Worm (Caenorhabditis elegans): ENCODE measurements around the gene H23L24.1.

Gene H23L24.1

DNA sequence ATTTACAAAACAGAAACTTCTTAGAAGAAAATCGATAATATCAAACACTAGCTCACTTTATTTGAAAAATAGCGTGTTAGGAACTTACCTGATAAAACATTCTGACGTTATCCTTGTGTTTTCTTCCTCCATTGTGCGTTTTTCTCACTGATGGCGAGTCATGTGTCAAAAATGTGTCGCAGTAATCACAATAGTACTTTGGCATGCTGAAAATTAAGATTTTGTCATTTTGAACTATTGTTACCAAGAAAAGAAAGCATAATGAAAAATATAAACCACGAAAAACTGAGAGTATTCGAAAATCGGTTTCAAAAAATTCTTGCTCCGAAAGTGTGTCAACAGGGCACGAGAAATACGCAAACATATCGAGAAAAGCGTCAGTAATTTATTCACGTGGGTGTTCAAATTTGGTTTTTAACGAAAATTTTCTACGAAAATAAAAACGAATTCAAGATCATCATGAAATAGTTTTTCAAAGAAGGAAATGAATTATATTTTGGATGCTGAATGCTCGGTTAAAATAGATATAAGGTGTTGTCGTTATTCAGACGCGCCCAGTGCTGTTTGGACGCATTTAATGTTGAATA is 30.6 kb upstream of the H23L24.1 start, which contains the start of gene snrp-3 (continued):
- TF ChIP-seq arid-1 (GFP tag; conservative IDR thresholded peaks at IDR 0.05), result 0 out of 2 replicates have a peak, but pooled peaks have one; percentile 20
- TF ChIP-seq zfp-3 (GFP tag; conservative IDR thresholded peaks at IDR 0.05), result 0 out of 2 replicates have a peak, but pooled peaks have one; percentile 60
- TF ChIP-seq tra-1 (GFP tag; IDR thresholded peaks at IDR 0.05), result no peak
- no peak; the same call in 1 of the 2 replicates for TF ChIP-seq lin-29 (GFP tag; IDR thresholded peaks at IDR 0.05)
- no peak for TF ChIP-seq unc-39 (tag; optimal IDR thresholded peaks at IDR 0.05)
- no peak for TF ChIP-seq ztf-11 (tag; optimal IDR thresholded peaks at IDR 0.05)
- TF ChIP-seq mep-1 (tag; optimal IDR thresholded peaks at IDR 0.05), result peak; percentile 87
- peak; percentile 67 for TF ChIP-seq lin-13 (GFP tag; optimal IDR thresholded peaks at IDR 0.05)
- TF ChIP-seq rbr-2 (tag; optimal IDR thresholded peaks at IDR 0.05), result peak; percentile 64
- peak; percentile 3 for TF ChIP-seq jun-1 (tag; optimal IDR thresholded peaks at IDR 0.05)
- no peak for TF ChIP-seq ceh-20 (GFP tag; IDR thresholded peaks at IDR 0.05)
- TF ChIP-seq spr-3 (GFP tag; optimal IDR thresholded peaks at IDR 0.05), result no peak
- no peak for TF ChIP-seq dmd-9 (GFP tag; IDR thresholded peaks at IDR 0.05)
- TF ChIP-seq skn-1 (tag; optimal IDR thresholded peaks at IDR 0.05), result no peak
- peak; percentile 54 for TF ChIP-seq nhr-48 (tag; optimal IDR thresholded peaks at IDR 0.05)
- TF ChIP-seq pqm-1 (tag; optimal IDR thresholded peaks at IDR 0.05), result peak; percentile 6
- TF ChIP-seq dve-1 (tag; optimal IDR thresholded peaks at IDR 0.05; ENCODE audit: insufficient read depth), result peak; percentile 81
- 0 out of 2 replicates have a peak, but pooled peaks have one; percentile 10 for TF ChIP-seq pha-4 (GFP tag; IDR thresholded peaks at IDR 0.05)
- TF ChIP-seq pha-4 (tag; optimal IDR thresholded peaks at IDR 0.05), result peak; percentile 57
- TF ChIP-seq hmg-1.1 (GFP tag; IDR thresholded peaks at IDR 0.05), result no peak; the same call in 1 of the 2 replicates
- peak in 1 of 2 experiments; percentile 92 for TF ChIP-seq mdl-1 (tag; optimal IDR thresholded peaks at IDR 0.05)
- TF ChIP-seq F10B5.3 (tag; optimal IDR thresholded peaks at IDR 0.05), result peak; percentile 72
- peak; percentile 96 for TF ChIP-seq dpl-1 (GFP tag; optimal IDR thresholded peaks at IDR 0.05)
- TF ChIP-seq nhr-6 (tag; optimal IDR thresholded peaks at IDR 0.05), result peak; percentile 83
- peak; percentile 83 for TF ChIP-seq T20F7.1 (GFP tag; optimal IDR thresholded peaks at IDR 0.05)
- TF ChIP-seq tag-97 (GFP tag; IDR thresholded peaks at IDR 0.05), result no peak
- TF ChIP-seq unc-62 (GFP tag; optimal IDR thresholded peaks at IDR 0.05 in 1 of 2), result peak in 1 of 2 experiments; percentile 93
- TF ChIP-seq unc-62 (tag; optimal IDR thresholded peaks at IDR 0.05), result no peak
- no peak for TF ChIP-seq dmd-8 (GFP tag; IDR thresholded peaks at IDR 0.05)
- no peak for TF ChIP-seq nhr-41 (GFP tag; IDR thresholded peaks at IDR 0.05)
- peak; percentile 45 for TF ChIP-seq nhr-77 (tag; optimal IDR thresholded peaks at IDR 0.05)

DNA sequence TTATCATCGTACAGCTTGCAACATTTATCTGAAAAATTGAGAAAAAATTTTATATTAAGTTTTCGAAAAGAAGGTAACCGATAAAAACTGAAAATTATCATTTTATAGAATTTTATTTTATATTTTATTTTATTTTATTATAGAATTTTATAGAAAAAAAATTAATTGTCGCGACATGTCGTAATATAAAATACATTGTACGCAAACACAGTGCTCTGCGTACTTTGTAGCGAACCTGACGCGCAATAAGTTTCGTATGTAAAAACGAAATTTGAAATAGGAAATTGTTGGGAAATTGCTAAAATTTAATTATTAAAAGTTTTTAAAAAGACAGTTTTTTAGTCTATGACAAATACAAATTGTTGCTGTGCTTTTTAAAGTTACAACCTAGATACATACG is 26.8 kb upstream of the H23L24.1 start, which contains the start of the genes hst-1 and ints-6:
Gene hst-1 (minus strand): TSS at position 28 of the 400 bp plus-strand sequence.
Gene ints-6 (plus strand): TSS at position 260 of the 400 bp plus-strand sequence.
- TF ChIP-seq ces-1 (GFP tag; optimal IDR thresholded peaks at IDR 0.05) (no peak), T20F7.1 (GFP tag; optimal IDR thresholded peaks at IDR 0.05) (peak; percentile 59), nhr-28 (tag; optimal IDR thresholded peaks at IDR 0.05) (no peak), nhr-237 (tag; optimal IDR thresholded peaks at IDR 0.05) (no peak), lsy-2 (tag; optimal IDR thresholded peaks at IDR 0.05) (peak in 1 of 2 experiments; percentile 28), php-3 (GFP tag; IDR thresholded peaks at IDR 0.05) (no peak), arid-1 (GFP tag; conservative IDR thresholded peaks at IDR 0.05) (no peak), nhr-77 (tag; optimal IDR thresholded peaks at IDR 0.05) (no peak), Y105C5A.15 (GFP tag; IDR thresholded peaks at IDR 0.05) (no peak), mxl-2 (GFP tag; conservative IDR thresholded peaks at IDR 0.05) (no peak), F49E8.2 (tag; optimal IDR thresholded peaks at IDR 0.05; ENCODE audit: borderline replicate concordance) (no peak), mes-2 (tag; optimal IDR thresholded peaks at IDR 0.05; ENCODE audit: poor library complexity, severe bottlenecking) (no peak), ceh-28 (tag; optimal IDR thresholded peaks at IDR 0.05) (no peak), unc-62 (GFP tag; optimal IDR thresholded peaks at IDR 0.05 in 1 of 2) (no peak), unc-62 (tag; optimal IDR thresholded peaks at IDR 0.05) (no peak), dpl-1 (GFP tag; optimal IDR thresholded peaks at IDR 0.05) (peak; percentile 58), daf-16 (GFP tag; optimal IDR thresholded peaks at IDR 0.05) (no peak), daf-16 (tag; optimal IDR thresholded peaks at IDR 0.05) (no peak)
